Fruit fly (Drosophila melanogaster): ENCODE data around the gene Mon1.

DNA sequence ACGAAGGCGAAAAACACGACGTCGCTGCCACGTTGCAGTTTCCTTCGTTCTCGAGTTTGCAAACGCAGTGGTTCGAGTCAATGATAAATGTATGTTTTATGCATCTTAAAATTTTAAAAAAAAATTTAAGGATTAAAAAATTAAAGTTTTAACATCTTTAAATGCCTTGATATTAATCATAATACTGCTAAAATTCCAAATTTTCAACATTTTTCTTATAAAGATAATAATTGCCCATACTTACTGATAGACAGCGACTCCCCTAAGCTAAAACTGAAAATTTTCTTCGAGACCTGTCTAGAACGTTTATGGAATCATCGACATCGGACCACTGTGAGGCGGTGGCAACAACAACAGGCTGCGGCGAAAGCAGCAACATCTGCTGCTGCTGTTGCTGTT is 29.1 kb upstream of the Mon1 start:
- TF ChIP-seq CrebA (GFP tag; optimal IDR thresholded peaks at IDR 0.05; ENCODE audit: borderline replicate concordance), result peak; percentile 67
- TF ChIP-seq psq (GFP tag; optimal IDR thresholded peaks at IDR 0.05), result peak; percentile 59
- no peak for TF ChIP-seq lola (GFP tag; optimal IDR thresholded peaks at IDR 0.05)
- peak; percentile 73 for TF ChIP-seq h (GFP tag; optimal IDR thresholded peaks at IDR 0.05)
- no peak for TF ChIP-seq usp (GFP tag; optimal IDR thresholded peaks at IDR 0.05)
- TF ChIP-seq N (GFP tag; optimal IDR thresholded peaks at IDR 0.05), result no peak
- no peak for TF ChIP-seq Abd-B (GFP tag; optimal IDR thresholded peaks at IDR 0.05)
- peak; percentile 39 for TF ChIP-seq tai (GFP tag; optimal IDR thresholded peaks at IDR 0.05)
- peak; percentile 45 for TF ChIP-seq br (GFP tag; optimal IDR thresholded peaks at IDR 0.05)
- no peak for TF ChIP-seq Hr78 (GFP tag; optimal IDR thresholded peaks at IDR 0.05)
- peak; percentile 76 for TF ChIP-seq fru (GFP tag; optimal IDR thresholded peaks at IDR 0.05)
- TF ChIP-seq GATAd (GFP tag; optimal IDR thresholded peaks at IDR 0.05), result no peak

All from whole organism, wandering third instar larva.